Fruit fly (Drosophila melanogaster) ovary, adult (tissue): ENCODE measurements around the gene CG44406.

Experiments
- CG17801 ChIP-seq: fragments of 200-800 bp; optimal IDR thresholded peaks from 2 replicates; lab custom pipeline; 2019; ENCODE audit warnings: missing biosample characterization, mild to moderate bottlenecking, missing genetic modification characterization, moderate library complexity; ENCODE audit not compliant: partially characterized antibody

Gene CG44406

DNA sequence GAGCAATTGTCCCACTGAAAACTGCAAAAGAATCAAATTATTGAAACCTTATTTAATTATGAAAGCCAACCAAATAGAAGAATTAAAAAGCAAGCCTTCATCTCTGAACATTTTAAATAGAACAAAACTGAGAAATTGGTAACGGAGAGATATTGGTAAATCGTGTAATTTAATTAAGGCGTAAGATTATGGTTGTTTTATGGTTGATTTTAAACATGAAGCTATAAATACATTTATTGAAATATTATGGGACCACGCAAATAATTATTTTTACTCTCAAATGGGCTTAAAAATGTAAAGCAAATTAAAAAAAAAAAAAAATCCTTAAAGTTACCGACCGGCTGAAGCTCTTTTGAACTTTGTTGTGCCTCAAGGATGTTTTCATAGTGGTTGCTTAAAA, at the start of gene CG44406:
CG44406 (minus strand) TSS at position 101 of the 400 bp plus-strand sequence.
- no peak for TF ChIP-seq CG17801 (GFP tag; lab: Kevin White, UChicago)

DNA sequence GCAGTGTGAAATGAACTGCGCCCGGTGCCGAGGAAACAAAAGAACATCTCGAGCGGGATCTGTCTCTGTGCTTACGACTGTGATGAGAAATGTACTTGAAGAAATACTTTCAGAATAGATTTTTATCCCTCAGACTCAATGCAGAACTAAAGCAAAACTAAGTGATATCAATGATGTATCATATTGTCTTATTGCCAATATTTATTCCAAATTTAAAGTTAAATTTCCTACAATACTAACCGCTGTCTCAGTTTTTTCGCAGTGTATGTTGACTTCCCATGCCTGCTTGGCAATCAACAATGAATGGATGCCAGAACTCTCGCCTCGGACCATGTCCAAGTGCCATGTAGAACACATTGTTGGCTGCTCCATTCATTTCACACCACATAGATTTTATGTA, 45.4 kb upstream of the CG44406 start:
- TF ChIP-seq CG17801 (GFP tag; lab: Kevin White, UChicago): no peak

DNA sequence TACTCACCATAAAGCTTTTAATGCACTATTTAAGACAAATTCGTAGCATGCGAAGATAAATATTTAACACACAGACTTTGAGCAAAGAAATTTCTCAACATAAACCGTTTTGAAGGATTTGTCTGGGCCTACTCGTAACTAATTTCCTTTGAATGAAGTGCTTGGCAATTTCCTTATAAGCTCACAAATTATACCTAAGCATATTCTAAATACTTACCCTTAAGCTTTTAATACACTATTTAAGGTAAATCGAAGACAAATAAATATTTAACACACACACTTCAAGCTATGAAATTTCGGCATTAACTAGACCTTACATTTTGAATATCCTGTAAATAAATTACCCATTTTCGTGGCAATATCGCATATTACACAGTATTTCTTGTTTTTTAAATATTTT, 32.5 kb upstream of the CG44406 start, which contains the start of gene CG6304:
CG6304 (minus strand) TSS at position 101 of the 400 bp plus-strand sequence.
- TF ChIP-seq CG17801 (GFP tag; lab: Kevin White, UChicago): no peak

DNA sequence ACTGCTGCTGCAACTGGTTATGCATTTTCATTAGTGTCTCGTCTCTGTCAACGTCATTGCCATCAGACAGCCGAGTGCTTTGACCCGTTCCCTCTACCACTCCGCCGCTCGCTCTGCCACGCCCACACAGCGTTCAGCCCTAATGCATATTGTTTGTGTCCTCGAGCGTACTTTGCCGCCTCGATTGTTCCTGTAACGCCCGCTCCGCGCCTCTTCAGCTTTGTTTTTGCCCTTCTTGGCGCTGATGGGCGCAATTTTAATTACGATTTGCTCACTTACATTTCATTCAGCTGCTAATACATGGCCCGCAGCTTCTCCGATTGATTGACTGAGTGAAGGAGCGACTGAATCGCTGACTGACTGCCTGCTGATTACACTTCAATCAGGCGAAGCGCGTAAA, 14.2 kb upstream of the CG44406 start:
- no peak for TF ChIP-seq CG17801 (GFP tag; lab: Kevin White, UChicago)

dm6 chr2L:16984678-16985077, 2.6 kb upstream of the CG44406 start, which contains the start of gene CG31806:
TSS of gene CG31806 (plus strand) at chr2L:16984978.
- no peak for TF ChIP-seq CG17801 (GFP tag; lab: Kevin White, UChicago)

DNA sequence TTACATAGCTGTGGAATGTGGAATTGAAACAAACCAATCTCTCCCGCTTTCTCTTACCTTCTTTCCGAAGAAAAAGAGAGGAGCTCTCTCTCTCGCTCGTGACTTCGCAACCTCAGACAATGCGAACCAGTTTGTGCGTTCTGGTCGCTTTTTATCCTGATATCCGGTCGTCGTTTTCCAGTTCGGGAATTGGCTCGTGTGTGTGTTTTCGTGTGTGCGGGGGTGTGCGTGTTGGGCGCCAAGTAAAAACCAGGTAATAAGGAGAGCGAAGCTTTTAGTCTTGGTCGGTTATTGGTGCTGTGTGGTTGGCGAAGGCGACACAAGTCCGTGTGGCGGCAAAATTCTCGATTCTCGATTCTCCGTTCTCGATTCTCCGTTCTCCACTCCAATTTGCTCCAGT, 9.3 kb downstream of the CG44406 start, which contains the start of gene beat-IIIb:
beat-IIIb (plus strand) TSS at position 304 of the 400 bp plus-strand sequence.
- no peak for TF ChIP-seq CG17801 (GFP tag; lab: Kevin White, UChicago)
